Worm (Caenorhabditis elegans) whole organism, L4 larva: ENCODE measurements around the gene F07C4.6.

Experiments
- F10B5.3 ChIP-seq: sonication (generic microtip); optimal IDR thresholded peaks from 2 replicates; lab custom pipeline; 2016; ENCODE audit warnings: mild to moderate bottlenecking, missing genetic modification characterization, missing compliant biosample characterization
- F37D6.2 ChIP-seq: sonication (generic microtip); optimal IDR thresholded peaks from 2 replicates; lab custom pipeline; 2016; ENCODE audit warnings: mild to moderate bottlenecking, missing genetic modification characterization, missing compliant biosample characterization
- F49E8.2 ChIP-seq: sonication (generic microtip); optimal IDR thresholded peaks from 2 replicates; lab custom pipeline; 2016; ENCODE audit warnings: missing compliant biosample characterization, mild to moderate bottlenecking, missing genetic modification characterization, borderline replicate concordance
- T20F7.1 ChIP-seq: fragments of 200-800 bp; sonication (Bioruptor generic); optimal IDR thresholded peaks from 2 replicates; lab custom pipeline; 2018; ENCODE audit warnings: mild to moderate bottlenecking, missing genetic modification characterization, missing compliant biosample characterization
- aha-1 ChIP-seq: fragments of 150-350 bp; peaks from one replicate; lab custom pipeline; 2014; ENCODE audit warnings: missing biosample characterization, missing genetic modification characterization
- ama-1 ChIP-seq: fragments of 150-350 bp; optimal IDR thresholded peaks from 2 replicates; lab custom pipeline; 2014; ENCODE audit warnings: inconsistent platforms, mixed read lengths
- arid-1 ChIP-seq: fragments of 200-800 bp; sonication (Bioruptor generic); conservative IDR thresholded peaks from 2 replicates; pipeline ENCODE4 v1.3.6; 2022; ENCODE audit warnings: missing genetic modification reagents, missing genetic modification characterization, missing compliant biosample characterization
- daf-12 ChIP-seq: fragments of 150-350 bp; optimal IDR thresholded peaks from 2 replicates; lab custom pipeline; 2014; ENCODE audit warnings: missing biosample characterization, missing genetic modification reagents, missing genetic modification characterization
- daf-19 ChIP-seq: fragments of 200-800 bp; sonication (Bioruptor generic); conservative IDR thresholded peaks from 2 replicates; pipeline ENCODE4 v1.3.6; 2022; ENCODE audit warnings: missing genetic modification characterization, missing compliant biosample characterization
- daf-8 ChIP-seq: fragments of 200-800 bp; sonication (Bioruptor generic); IDR thresholded peaks from 2 replicates; pipeline ENCODE4 v1.3.6; 2022; ENCODE audit warnings: missing genetic modification characterization, missing compliant biosample characterization
- duxl-1 ChIP-seq: sonication (generic microtip); optimal IDR thresholded peaks from 2 replicates; lab custom pipeline; 2016; ENCODE audit warnings: mild to moderate bottlenecking, missing genetic modification characterization, moderate library complexity, missing compliant biosample characterization; ENCODE audit not compliant: poor library complexity
- dve-1 ChIP-seq: sonication (generic microtip); optimal IDR thresholded peaks from 2 replicates; lab custom pipeline; 2017; ENCODE audit warnings: antibody characterized with exemption, mild to moderate bottlenecking, missing genetic modification characterization, missing compliant biosample characterization; ENCODE audit not compliant: insufficient read depth
- egl-27 ChIP-seq: sonication (generic microtip); optimal IDR thresholded peaks from 3 replicates; lab custom pipeline; 2017; ENCODE audit warnings: missing biosample characterization, missing genetic modification reagents, missing genetic modification characterization
- fkh-10 ChIP-seq: fragments of 150-350 bp; optimal IDR thresholded peaks from 2 replicates; lab custom pipeline; 2014; ENCODE audit warnings: missing biosample characterization, missing genetic modification reagents, missing genetic modification characterization
- fos-1 ChIP-seq: fragments of 150-350 bp; optimal IDR thresholded peaks from 2 replicates; lab custom pipeline; 2014; ENCODE audit warnings: missing biosample characterization, missing genetic modification characterization
- hmg-1.1 ChIP-seq: fragments of 200-800 bp; sonication (Bioruptor generic); IDR thresholded peaks from 2 replicates; pipeline ENCODE4 v1.3.6; 2022; ENCODE audit warnings: missing genetic modification reagents, missing genetic modification characterization, missing compliant biosample characterization
- jun-1 ChIP-seq: fragments of 150-350 bp; optimal IDR thresholded peaks from 2 replicates; lab custom pipeline; 2014; ENCODE audit warnings: missing biosample characterization, missing genetic modification reagents, missing genetic modification characterization
- lin-1 ChIP-seq: fragments of 200-800 bp; sonication (Bioruptor generic); IDR thresholded peaks from 2 replicates; pipeline ENCODE4 v1.3.6; 2022; ENCODE audit warnings: missing genetic modification reagents, missing genetic modification characterization, missing compliant biosample characterization
- lin-39 ChIP-seq: fragments of 150-350 bp; optimal IDR thresholded peaks from 2 replicates; lab custom pipeline; 2014; ENCODE audit warnings: missing biosample characterization, missing genetic modification reagents, missing genetic modification characterization
- lir-3 ChIP-seq: sonication (generic microtip); optimal IDR thresholded peaks from 2 replicates; lab custom pipeline; 2016; ENCODE audit warnings: mild to moderate bottlenecking, missing genetic modification characterization, missing compliant biosample characterization
- mxl-2 ChIP-seq: fragments of 200-800 bp; sonication (Bioruptor generic); conservative IDR thresholded peaks from 2 replicates; pipeline ENCODE4 v1.3.6; 2022; ENCODE audit warnings: missing genetic modification reagents, missing genetic modification characterization, missing compliant biosample characterization
- nhr-11 ChIP-seq: fragments of 150-350 bp; optimal IDR thresholded peaks from 2 replicates; lab custom pipeline; 2014; ENCODE audit warnings: missing biosample characterization, missing genetic modification characterization
- nhr-111 ChIP-seq: fragments of 200-800 bp; sonication (Bioruptor generic); optimal IDR thresholded peaks from 2 replicates; lab custom pipeline; 2018; ENCODE audit warnings: mild to moderate bottlenecking, missing genetic modification characterization, missing compliant biosample characterization
- nhr-25 ChIP-seq: sonication (generic microtip); optimal IDR thresholded peaks from 2 replicates; lab custom pipeline; 2017; ENCODE audit warnings: missing genetic modification characterization, mild to moderate bottlenecking, missing compliant biosample characterization, antibody characterized with exemption, moderate library complexity, borderline replicate concordance; ENCODE audit not compliant: insufficient read depth
- nhr-28 ChIP-seq: fragments of 150-350 bp; optimal IDR thresholded peaks from 2 replicates; lab custom pipeline; 2014; ENCODE audit warnings: missing biosample characterization, missing genetic modification characterization
- nhr-41 ChIP-seq: fragments of 200-800 bp; sonication (Bioruptor generic); IDR thresholded peaks from 2 replicates; pipeline ENCODE4 v1.3.6; 2022; ENCODE audit warnings: missing genetic modification reagents, missing genetic modification characterization, missing compliant biosample characterization
- nhr-42 ChIP-seq: fragments of 200-800 bp; sonication (Bioruptor generic); IDR thresholded peaks from 2 replicates; pipeline ENCODE4 v1.3.6; 2022; ENCODE audit warnings: missing genetic modification characterization, missing compliant biosample characterization
- nhr-48 ChIP-seq: sonication (generic microtip); optimal IDR thresholded peaks from 2 replicates; lab custom pipeline; 2016; ENCODE audit warnings: mild to moderate bottlenecking, missing genetic modification characterization, missing compliant biosample characterization
- sdz-12 ChIP-seq: fragments of 200-800 bp; sonication (Bioruptor generic); optimal IDR thresholded peaks from 2 replicates; lab custom pipeline; 2018; ENCODE audit warnings: mild to moderate bottlenecking, missing genetic modification characterization, missing compliant biosample characterization
- set-16 ChIP-seq: fragments of 200-800 bp; sonication (Bioruptor generic); IDR thresholded peaks from 2 replicates; pipeline ENCODE4 v1.3.6; 2022; ENCODE audit warnings: missing genetic modification reagents, missing genetic modification characterization, missing compliant biosample characterization
- snpc-1.2 ChIP-seq: fragments of 200-800 bp; sonication (Bioruptor generic); IDR thresholded peaks from 2 replicates; pipeline ENCODE4 v1.3.6; 2022; ENCODE audit warnings: missing genetic modification reagents, missing genetic modification characterization, missing compliant biosample characterization
- spr-1 ChIP-seq: sonication (generic microtip); optimal IDR thresholded peaks from 2 replicates; lab custom pipeline; 2016; ENCODE audit warnings: mild to moderate bottlenecking, missing genetic modification characterization, missing compliant biosample characterization
- tag-97 ChIP-seq: fragments of 200-800 bp; sonication (Bioruptor generic); IDR thresholded peaks from 2 replicates; pipeline ENCODE4 v1.3.6; 2022; ENCODE audit warnings: missing genetic modification characterization, missing compliant biosample characterization
- unc-62 ChIP-seq, 3 experiments: fragments of 150-350 bp in 1 of 3; sonication (generic microtip); optimal IDR thresholded peaks in 2 of 3; peaks in 1 of 3; 1 replicate in 1 of 3; 2 replicates in 2 of 3; lab custom pipeline; 2014 to 2017; ENCODE audit warnings: missing biosample characterization in 3 of 3, missing genetic modification characterization in 3 of 3, missing genetic modification reagents in 3 of 3, missing genotype in 1 of 3
- vab-7 ChIP-seq: fragments of 200-800 bp; sonication (Bioruptor generic); IDR thresholded peaks from 2 replicates; pipeline ENCODE4 v1.3.6; 2022; ENCODE audit warnings: missing genetic modification reagents, missing genetic modification characterization, missing compliant biosample characterization
- zag-1 ChIP-seq: fragments of 150-350 bp; optimal IDR thresholded peaks from 2 replicates; lab custom pipeline; 2014; ENCODE audit warnings: missing biosample characterization, missing genetic modification characterization
- zfp-3 ChIP-seq: fragments of 200-800 bp; sonication (Bioruptor generic); conservative IDR thresholded peaks from 2 replicates; pipeline ENCODE4 v1.3.6; 2022; ENCODE audit warnings: missing genetic modification reagents, missing genetic modification characterization, missing compliant biosample characterization
- zip-11 ChIP-seq: fragments of 200-800 bp; sonication (Bioruptor generic); IDR thresholded peaks from 2 replicates; pipeline ENCODE4 v1.3.6; 2022; ENCODE audit warnings: missing genetic modification characterization, missing compliant biosample characterization

F07C4.6 gene

ce11 chrV:7643416-7643815 is 16.8 kb downstream of the F07C4.6 start, which contains the start of gene F07C4.11 (continued):
- TF ChIP-seq duxl-1, result no peak
- TF ChIP-seq arid-1 (GFP tag; lab: Robert Waterston, UW), result no peak
- no peak for TF ChIP-seq lir-3 (tag; lab: Kevin White, UChicago)
- no peak for TF ChIP-seq hmg-1.1 (GFP tag; lab: Robert Waterston, UW)

DNA sequence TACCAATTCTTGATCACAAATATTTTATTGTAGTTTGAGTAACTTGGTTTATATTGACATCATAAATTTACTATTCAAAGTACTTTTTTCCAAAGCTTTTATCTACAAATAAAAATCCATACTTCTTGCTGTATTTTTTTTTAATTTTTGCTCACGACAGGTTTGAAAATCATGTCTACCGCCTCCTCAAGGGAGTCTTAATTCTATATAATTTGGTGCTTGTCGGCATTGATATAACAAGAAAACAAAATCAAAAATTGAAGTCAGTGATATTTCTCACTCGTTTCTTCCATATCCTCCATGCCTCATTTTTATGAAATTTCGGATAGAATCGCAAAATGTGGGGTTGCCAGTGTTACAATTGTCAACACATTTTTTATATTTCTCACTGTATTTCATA is 18.8 kb downstream of the F07C4.6 start, which contains the start of gene str-47:
TSS of gene str-47 (plus strand) at position 301 of the 400 bp plus-strand sequence.
- TF ChIP-seq nhr-48 (tag; lab: Kevin White, UChicago) (no peak), spr-1 (tag; lab: Kevin White, UChicago) (no peak), nhr-11 (no peak), egl-27 (no peak), daf-19 (GFP tag; lab: Robert Waterston, UW) (no peak), jun-1 (tag; lab: Kevin White, UChicago) (no peak), F37D6.2 (tag; lab: Kevin White, UChicago) (no peak), nhr-28 (tag; lab: Kevin White, UChicago) (no peak), nhr-41 (GFP tag; lab: Robert Waterston, UW) (no peak), daf-12 (no peak), T20F7.1 (GFP tag; lab: Kevin White, UChicago) (no peak), zip-11 (GFP tag; lab: Robert Waterston, UW) (no peak), nhr-111 (no peak), nhr-25 (tag; lab: Kevin White, UChicago) (no peak), zfp-3 (GFP tag; lab: Robert Waterston, UW) (no peak), daf-8 (no peak), mxl-2 (GFP tag; lab: Robert Waterston, UW) (no peak), duxl-1 (no peak), lin-1 (GFP tag; lab: Robert Waterston, UW) (no peak), sdz-12 (no peak)

DNA sequence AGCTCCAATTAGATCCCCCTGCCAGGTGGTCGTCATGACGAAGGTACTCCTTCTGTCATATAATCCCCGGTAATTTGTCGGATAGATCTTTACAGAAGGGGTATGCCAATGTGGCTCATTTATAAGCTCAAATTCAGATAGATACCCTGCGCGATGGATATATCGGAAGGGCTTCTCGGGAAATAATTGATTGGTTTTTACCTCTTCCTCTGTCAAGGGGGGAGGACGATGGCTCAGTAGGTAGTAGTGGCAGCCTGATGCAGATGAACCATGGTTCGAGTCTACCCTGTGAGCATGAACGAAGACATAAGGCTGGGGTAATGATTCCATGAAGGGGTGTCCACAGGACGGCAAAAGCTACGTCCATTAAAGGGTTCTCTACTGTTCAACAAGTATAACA is 20.5 kb downstream of the F07C4.6 start:
- no peak for TF ChIP-seq fkh-10 (GFP tag; lab: Kevin White, UChicago)
- no peak for TF ChIP-seq tag-97 (GFP tag; lab: Robert Waterston, UW)
- TF ChIP-seq vab-7 (GFP tag; lab: Robert Waterston, UW), result no peak
- TF ChIP-seq snpc-1.2 (GFP tag; lab: Robert Waterston, UW), result no peak
- TF ChIP-seq F10B5.3, result no peak
- no peak for TF ChIP-seq jun-1 (tag; lab: Kevin White, UChicago)
- TF ChIP-seq T20F7.1 (GFP tag; lab: Kevin White, UChicago), result no peak
- TF ChIP-seq set-16 (GFP tag; lab: Robert Waterston, UW), result no peak
- no peak for TF ChIP-seq dve-1 (tag; lab: Kevin White, UChicago)
- TF ChIP-seq lin-39 (tag; lab: Kevin White, UChicago), result no peak
- TF ChIP-seq lir-3 (tag; lab: Kevin White, UChicago), result no peak
- no peak for TF ChIP-seq F49E8.2
- no peak for TF ChIP-seq nhr-42 (GFP tag; lab: Robert Waterston, UW)

ce11 chrV:7649963-7650362 is 23.3 kb downstream of the F07C4.6 start:
- TF ChIP-seq unc-62 (GFP tag; optimal IDR thresholded peaks at IDR 0.05 in 1 of 2; lab: Kevin White, UChicago) (peak in 1 of 2 experiments; percentile 96), unc-62 (tag; optimal IDR thresholded peaks at IDR 0.05; lab: Kevin White, UChicago) (no peak), aha-1 (tag; lab: Kevin White, UChicago) (no peak), ama-1 (lab: Kevin White, UChicago) (no peak), zag-1 (tag; lab: Kevin White, UChicago) (no peak), fos-1 (tag; lab: Kevin White, UChicago) (no peak)
